Fruit fly (Drosophila melanogaster): Measurements from ENCODE around the gene Cht5.
A peak's percentile ranks its signal among the peaks of the same experiment; 100 is the strongest.

Gene Cht5

dm6 chr3R:13800430-13800848 is 33.1 kb downstream of the Cht5 start:
- TF ChIP-seq CG10669 (GFP tag; optimal IDR thresholded peaks at IDR 0.05) (peak; percentile 65), CG34406 (GFP tag; optimal IDR thresholded peaks at IDR 0.05) (peak; percentile 75), CG1621 (tag; optimal IDR thresholded peaks at IDR 0.05) (peak; percentile 66), fd85E (GFP tag; optimal IDR thresholded peaks at IDR 0.05) (no peak), Eip93F (GFP tag; optimal IDR thresholded peaks at IDR 0.05) (no peak), OdsH (GFP tag; optimal IDR thresholded peaks at IDR 0.05) (peak; percentile 72), Eip75B (GFP tag; optimal IDR thresholded peaks at IDR 0.05) (peak; percentile 69), CG10631 (GFP tag; optimal IDR thresholded peaks at IDR 0.05) (peak; percentile 75), Hr39 (GFP tag; optimal IDR thresholded peaks at IDR 0.05) (peak; percentile 10), CG11902 (GFP tag; optimal IDR thresholded peaks at IDR 0.05) (peak; percentile 48), Hr38 (GFP tag; optimal IDR thresholded peaks at IDR 0.05) (no peak), CG6808 (GFP tag; optimal IDR thresholded peaks at IDR 0.05) (peak; percentile 78), Sox102F (GFP tag; optimal IDR thresholded peaks at IDR 0.05) (peak; percentile 60), CG11294 (GFP tag; IDR thresholded peaks at IDR 0.05) (peak; percentile 75), CG15336 (GFP tag; IDR thresholded peaks at IDR 0.05) (peak; percentile 91), Sox15 (GFP tag; optimal IDR thresholded peaks at IDR 0.05) (peak; percentile 15), fkh (GFP tag; optimal IDR thresholded peaks at IDR 0.05) (peak; percentile 62), achi (GFP tag; optimal IDR thresholded peaks at IDR 0.05) (peak; percentile 84), CG6276 (GFP tag; optimal IDR thresholded peaks at IDR 0.05) (peak; percentile 53), CG8119 (GFP tag; IDR thresholded peaks at IDR 0.05) (peak; percentile 88), lz (GFP tag; optimal IDR thresholded peaks at IDR 0.05) (peak; percentile 70), CG8319 (GFP tag; optimal IDR thresholded peaks at IDR 0.05) (peak; percentile 30), Blimp-1 (GFP tag; optimal IDR thresholded peaks at IDR 0.05) (peak; percentile 14), vri (GFP tag; optimal IDR thresholded peaks at IDR 0.05) (peak; percentile 53), Sox14 (GFP tag; optimal IDR thresholded peaks at IDR 0.05) (peak; percentile 40), acj6 (GFP tag; optimal IDR thresholded peaks at IDR 0.05) (peak; percentile 71), CG6792 (GFP tag; optimal IDR thresholded peaks at IDR 0.05) (peak; percentile 68), CG3919 (GFP tag; optimal IDR thresholded peaks at IDR 0.05) (peak; percentile 80), ss (GFP tag; optimal IDR thresholded peaks at IDR 0.05) (peak; percentile 50 to 85), pdm3 (GFP tag; optimal IDR thresholded peaks at IDR 0.05) (peak; percentile 55), svp (GFP tag) (peak; percentile 88), CG32006 (GFP tag; optimal IDR thresholded peaks at IDR 0.05) (peak; percentile 81), dsx (GFP tag; optimal IDR thresholded peaks at IDR 0.05; ENCODE audit: poor library complexity, severe bottlenecking) (no peak), CG7368 (GFP tag; optimal IDR thresholded peaks at IDR 0.05) (peak; percentile 53), CG6854 (GFP tag; optimal IDR thresholded peaks at IDR 0.05) (peak; percentile 8), spab (GFP tag; optimal IDR thresholded peaks at IDR 0.05) (peak; percentile 70), Smox (GFP tag; optimal IDR thresholded peaks at IDR 0.05) (peak; percentile 62), CG8632 (GFP tag; optimal IDR thresholded peaks at IDR 0.05) (peak; percentile 76), fd59A (GFP tag; optimal IDR thresholded peaks at IDR 0.05) (peak; percentile 43), Ets21C (GFP tag; optimal IDR thresholded peaks at IDR 0.05) (peak; percentile 10), topi (GFP tag; optimal IDR thresholded peaks at IDR 0.05) (peak; percentile 65), CG31627 (GFP tag; optimal IDR thresholded peaks at IDR 0.05) (peak; percentile 40), dac (GFP tag; optimal IDR thresholded peaks at IDR 0.05) (peak; percentile 36), eg (GFP tag; IDR thresholded peaks at IDR 0.05) (peak; percentile 91), Lpt (GFP tag; optimal IDR thresholded peaks at IDR 0.05) (peak; percentile 51), CG3032 (tag; optimal IDR thresholded peaks at IDR 0.05) (peak; percentile 51), salr (GFP tag; optimal IDR thresholded peaks at IDR 0.05) (no peak), CG9139 (GFP tag; optimal IDR thresholded peaks at IDR 0.05) (peak; percentile 65), CG11762 (GFP tag; optimal IDR thresholded peaks at IDR 0.05; ENCODE audit: insufficient read depth) (peak; percentile 55), cyc (GFP tag; optimal IDR thresholded peaks at IDR 0.05) (peak; percentile 50), CG16779 (tag; optimal IDR thresholded peaks at IDR 0.05) (peak; percentile 46), CG4318 (GFP tag; optimal IDR thresholded peaks at IDR 0.05) (peak; percentile 61)

All from whole organism, prepupa.